Fruit fly (Drosophila melanogaster): ENCODE measurements around the gene alpha4GT1.

The alpha4GT1 gene

DNA sequence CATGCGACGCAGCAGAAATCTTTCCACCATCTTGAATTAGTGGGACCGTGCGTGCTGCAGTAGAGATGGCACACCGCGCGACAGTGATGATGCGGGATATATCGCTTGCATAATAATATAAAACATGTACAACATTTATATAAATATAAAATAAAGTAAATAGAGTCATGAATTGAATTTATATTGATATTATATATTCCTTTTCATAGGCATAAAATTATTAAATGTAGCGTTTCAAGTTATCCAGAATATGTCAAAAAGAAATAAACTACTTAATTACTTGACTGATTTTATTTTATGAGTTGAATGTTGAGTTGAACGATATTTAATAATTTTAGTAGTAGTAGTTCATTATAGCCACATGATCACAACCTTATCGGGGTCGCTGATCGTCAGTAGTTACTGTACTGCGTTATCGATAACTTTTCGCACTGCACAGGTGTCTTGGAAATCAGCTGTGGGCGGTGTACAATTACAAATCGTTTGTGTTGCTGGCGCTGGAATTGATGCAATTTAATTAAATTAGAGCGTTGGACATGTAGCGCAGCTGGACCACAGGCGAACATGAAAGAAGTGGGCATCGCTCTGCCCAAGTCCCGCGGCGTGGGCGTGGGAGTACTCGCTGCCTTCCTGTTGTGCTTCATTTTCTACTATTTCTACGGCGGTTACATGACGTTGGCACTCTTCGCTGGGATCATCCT lies 35.1 kb downstream of the alpha4GT1 start, which contains the start of the genes Chd1 and Bem46 (continued):
- no peak for TF ChIP-seq ss (GFP tag; optimal IDR thresholded peaks at IDR 0.05)
- no peak for TF ChIP-seq achi (GFP tag; optimal IDR thresholded peaks at IDR 0.05)
- TF ChIP-seq Hr4 (GFP tag; optimal IDR thresholded peaks at IDR 0.05): no peak
- TF ChIP-seq CG11762 (GFP tag; optimal IDR thresholded peaks at IDR 0.05; ENCODE audit: insufficient read depth): peak; percentile 72
- TF ChIP-seq CG15336 (GFP tag; IDR thresholded peaks at IDR 0.05): peak; percentile 67
- no peak for TF ChIP-seq Hr38 (GFP tag; optimal IDR thresholded peaks at IDR 0.05)
- TF ChIP-seq CG6854 (GFP tag; optimal IDR thresholded peaks at IDR 0.05): no peak
- no peak for TF ChIP-seq vri (GFP tag; optimal IDR thresholded peaks at IDR 0.05)

DNA sequence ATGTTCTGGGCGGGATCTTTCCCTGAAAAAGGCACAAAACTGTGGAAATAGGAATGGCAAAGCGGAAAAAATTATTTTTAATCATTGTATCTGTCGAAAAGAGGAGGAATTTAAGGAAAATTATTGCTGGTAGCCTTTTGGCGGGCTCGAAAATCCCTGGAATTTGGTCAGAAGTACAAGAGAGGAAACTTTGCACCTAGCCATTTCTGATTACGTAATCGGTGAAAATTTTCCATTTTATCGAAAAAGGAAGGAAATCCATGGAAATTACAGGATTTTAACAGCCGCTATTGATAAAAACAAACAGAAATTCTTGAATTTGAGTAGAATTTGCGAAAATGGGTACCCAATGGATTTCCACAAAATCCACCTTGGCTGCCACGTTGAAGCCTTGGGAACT lies 36.2 kb downstream of the alpha4GT1 start:
- no peak for TF ChIP-seq CG9139 (GFP tag; optimal IDR thresholded peaks at IDR 0.05)
- TF ChIP-seq CG31627 (GFP tag; optimal IDR thresholded peaks at IDR 0.05): no peak

- TF ChIP-seq dsx (GFP tag; optimal IDR thresholded peaks at IDR 0.05; ENCODE audit: poor library complexity, severe bottlenecking) (no peak), OdsH (GFP tag; optimal IDR thresholded peaks at IDR 0.05) (no peak), CG6163 (GFP tag; IDR thresholded peaks at IDR 0.05) (no peak), CG3032 (tag; optimal IDR thresholded peaks at IDR 0.05) (no peak), Hr38 (GFP tag; optimal IDR thresholded peaks at IDR 0.05) (no peak), CG34406 (GFP tag; optimal IDR thresholded peaks at IDR 0.05) (no peak), Sox102F (GFP tag; optimal IDR thresholded peaks at IDR 0.05) (no peak), fd59A (GFP tag; optimal IDR thresholded peaks at IDR 0.05) (no peak), net (GFP tag; optimal IDR thresholded peaks at IDR 0.05) (no peak), CG11294 (GFP tag; IDR thresholded peaks at IDR 0.05) (no peak), Eip75B (GFP tag; optimal IDR thresholded peaks at IDR 0.05) (no peak), spab (GFP tag; optimal IDR thresholded peaks at IDR 0.05) (no peak), CG15336 (GFP tag; IDR thresholded peaks at IDR 0.05) (no peak), Sox15 (GFP tag; optimal IDR thresholded peaks at IDR 0.05) (no peak), topi (GFP tag; optimal IDR thresholded peaks at IDR 0.05) (no peak), CG6808 (GFP tag; optimal IDR thresholded peaks at IDR 0.05) (no peak)
Observed at dm6 chr2L:2979091-2979490, 43.9 kb downstream of the alpha4GT1 start, which contains the start of gene CG9643. Gene CG9643, minus strand, starts transcription at chr2L:2979288.

dm6 chr2L:2976829-2977228 lies 46.1 kb downstream of the alpha4GT1 start, which contains the start of the genes CG9641 and CG3165:
Gene CG9641, minus strand, starts transcription at chr2L:2976862.
Gene CG3165, plus strand, starts transcription at chr2L:2977122.
- TF ChIP-seq CG6163 (GFP tag; IDR thresholded peaks at IDR 0.05) (peak; percentile 80), CG16779 (tag; optimal IDR thresholded peaks at IDR 0.05) (no peak), vri (GFP tag; optimal IDR thresholded peaks at IDR 0.05) (no peak), Ets96B (tag; optimal IDR thresholded peaks at IDR 0.05) (peak; percentile 75), CG11762 (GFP tag; optimal IDR thresholded peaks at IDR 0.05; ENCODE audit: insufficient read depth) (peak; percentile 72), CG11902 (GFP tag; optimal IDR thresholded peaks at IDR 0.05) (peak; percentile 78), CG10631 (GFP tag; optimal IDR thresholded peaks at IDR 0.05) (no peak), CG3032 (tag; optimal IDR thresholded peaks at IDR 0.05) (peak; percentile 86), Hr4 (GFP tag; optimal IDR thresholded peaks at IDR 0.05) (no peak), topi (GFP tag; optimal IDR thresholded peaks at IDR 0.05) (no peak), CG32006 (GFP tag; optimal IDR thresholded peaks at IDR 0.05) (no peak), CG15336 (GFP tag; IDR thresholded peaks at IDR 0.05) (peak; percentile 83), Met (GFP tag; optimal IDR thresholded peaks at IDR 0.05) (no peak), Eip78C (GFP tag) (no peak), CG6276 (GFP tag; optimal IDR thresholded peaks at IDR 0.05) (no peak), CG8119 (GFP tag; IDR thresholded peaks at IDR 0.05) (peak; percentile 76; the same call in 2 of the 3 replicates), dac (GFP tag; optimal IDR thresholded peaks at IDR 0.05) (no peak), Sox102F (GFP tag; optimal IDR thresholded peaks at IDR 0.05) (no peak), spab (GFP tag; optimal IDR thresholded peaks at IDR 0.05) (no peak), Ets21C (GFP tag; optimal IDR thresholded peaks at IDR 0.05) (no peak), salr (GFP tag; optimal IDR thresholded peaks at IDR 0.05) (peak in 1 of 2 experiments; percentile 58), CG1621 (tag; optimal IDR thresholded peaks at IDR 0.05) (peak; percentile 74), Sox14 (GFP tag; optimal IDR thresholded peaks at IDR 0.05) (no peak), Hr38 (GFP tag; optimal IDR thresholded peaks at IDR 0.05) (peak; percentile 15), Eip93F (GFP tag; optimal IDR thresholded peaks at IDR 0.05) (peak; percentile 64), CG11294 (GFP tag; IDR thresholded peaks at IDR 0.05) (peak; percentile 66; the same call in 1 of the 2 replicates), acj6 (GFP tag; optimal IDR thresholded peaks at IDR 0.05) (no peak), CG6792 (GFP tag; optimal IDR thresholded peaks at IDR 0.05) (no peak), OdsH (GFP tag; optimal IDR thresholded peaks at IDR 0.05) (no peak), eg (GFP tag; IDR thresholded peaks at IDR 0.05) (peak; percentile 83), achi (GFP tag; optimal IDR thresholded peaks at IDR 0.05) (no peak), fd59A (GFP tag; optimal IDR thresholded peaks at IDR 0.05) (peak; percentile 74), CG4318 (GFP tag; optimal IDR thresholded peaks at IDR 0.05) (no peak)

Data from whole organism, prepupa.